Worm (Caenorhabditis elegans) whole organism, L2 larva: ENCODE results near the gene clec-221.

Experiments
- C34F6.9 ChIP-seq: fragments of 150-350 bp; optimal IDR thresholded peaks from 2 replicates; lab custom pipeline; 2014; ENCODE audit warnings: missing biosample characterization, missing genetic modification characterization
- F13H6.1 ChIP-seq: sonication (generic microtip); optimal IDR thresholded peaks from 2 replicates; lab custom pipeline; 2016; ENCODE audit warnings: missing genetic modification characterization, missing compliant biosample characterization
- R02D3.7 ChIP-seq: fragments of 150-350 bp; optimal IDR thresholded peaks from 2 replicates; lab custom pipeline; 2014; ENCODE audit warnings: missing biosample characterization, missing genetic modification characterization
- Y55F3AM.14 ChIP-seq: fragments of 200-800 bp; sonication (Bioruptor generic); optimal IDR thresholded peaks from 2 replicates; lab custom pipeline; 2018; ENCODE audit warnings: mild to moderate bottlenecking, missing genetic modification characterization, missing compliant biosample characterization
- ZK546.5 ChIP-seq: sonication (generic microtip); optimal IDR thresholded peaks from 2 replicates; lab custom pipeline; 2017; ENCODE audit warnings: missing biosample characterization, missing genetic modification characterization
- alr-1 ChIP-seq: fragments of 150-350 bp; optimal IDR thresholded peaks from 2 replicates; lab custom pipeline; 2014; ENCODE audit warnings: missing biosample characterization, missing genetic modification characterization
- aly-2 ChIP-seq: fragments of 150-350 bp; optimal IDR thresholded peaks from 2 replicates; lab custom pipeline; 2014; ENCODE audit warnings: missing biosample characterization, missing genetic modification characterization
- ama-1 ChIP-seq: fragments of 150-350 bp; optimal IDR thresholded peaks from 2 replicates; lab custom pipeline; 2018; ENCODE audit warnings: inconsistent platforms
- blmp-1 ChIP-seq: sonication (generic microtip); optimal IDR thresholded peaks from 2 replicates; lab custom pipeline; 2017; ENCODE audit warnings: missing genetic modification characterization, mild to moderate bottlenecking, missing compliant biosample characterization, antibody characterized with exemption, moderate library complexity; ENCODE audit not compliant: insufficient read depth
- ceh-16 ChIP-seq: fragments of 150-350 bp; optimal IDR thresholded peaks from 2 replicates; lab custom pipeline; 2014; ENCODE audit warnings: missing biosample characterization, missing genetic modification characterization
- ceh-82 ChIP-seq: fragments of 150-350 bp; optimal IDR thresholded peaks from 2 replicates; lab custom pipeline; 2014; ENCODE audit warnings: missing biosample characterization, missing genetic modification characterization
- crh-2 ChIP-seq: sonication (generic microtip); optimal IDR thresholded peaks from 2 replicates; lab custom pipeline; 2017; ENCODE audit warnings: missing biosample characterization, missing genetic modification characterization
- dmd-4 ChIP-seq: sonication (generic microtip); optimal IDR thresholded peaks from 2 replicates; lab custom pipeline; 2017; ENCODE audit warnings: missing biosample characterization, missing genetic modification characterization
- egl-27 ChIP-seq: sonication (generic microtip); optimal IDR thresholded peaks from 3 replicates; lab custom pipeline; 2017; ENCODE audit warnings: missing biosample characterization, missing genetic modification reagents, missing genetic modification characterization
- elt-1 ChIP-seq: fragments of 150-350 bp; optimal IDR thresholded peaks from 2 replicates; lab custom pipeline; 2014; ENCODE audit warnings: missing biosample characterization, missing genetic modification characterization
- elt-3 ChIP-seq: sonication (generic microtip); optimal IDR thresholded peaks from 2 replicates; lab custom pipeline; 2017; ENCODE audit warnings: missing biosample characterization, missing genetic modification characterization
- fos-1 ChIP-seq: fragments of 150-350 bp; optimal IDR thresholded peaks from 2 replicates; lab custom pipeline; 2014; ENCODE audit warnings: missing biosample characterization, missing genetic modification characterization
- gmeb-1 ChIP-seq: fragments of 150-350 bp; optimal IDR thresholded peaks from 2 replicates; lab custom pipeline; 2014; ENCODE audit warnings: missing biosample characterization, missing genetic modification characterization
- lin-11 ChIP-seq: fragments of 150-350 bp; sonication (generic microtip); optimal IDR thresholded peaks from 2 replicates; lab custom pipeline; 2014; ENCODE audit warnings: missing biosample characterization, missing genetic modification characterization, inconsistent platforms, mixed read lengths
- lin-13 ChIP-seq: fragments of 150-350 bp; optimal IDR thresholded peaks from 2 replicates; lab custom pipeline; 2014; ENCODE audit warnings: missing biosample characterization, missing genetic modification reagents, missing genetic modification characterization
- lin-39 ChIP-seq: fragments of 150-350 bp; optimal IDR thresholded peaks from 2 replicates; lab custom pipeline; 2014; ENCODE audit warnings: missing biosample characterization, missing genetic modification reagents, missing genetic modification characterization
- lsy-2 ChIP-seq, 2 experiments: fragments of 150-350 bp in 1 of 2; sonication (generic microtip) in 1 of 2; optimal IDR thresholded peaks; 2 replicates each; lab custom pipeline; 2014 to 2017; ENCODE audit warnings: missing biosample characterization in 2 of 2, missing genetic modification characterization in 2 of 2
- mab-5 ChIP-seq: fragments of 150-350 bp; optimal IDR thresholded peaks from 2 replicates; lab custom pipeline; 2014; ENCODE audit warnings: missing biosample characterization, missing genetic modification characterization
- mbf-1 ChIP-seq: sonication (generic microtip); optimal IDR thresholded peaks from 2 replicates; lab custom pipeline; 2017; ENCODE audit warnings: missing biosample characterization, missing genetic modification characterization
- mdl-1 ChIP-seq, 2 experiments: fragments of 150-350 bp in 1 of 2; sonication (generic microtip) in 1 of 2; optimal IDR thresholded peaks; 2 replicates each; lab custom pipeline; 2017; ENCODE audit warnings: missing biosample characterization in 2 of 2, missing genetic modification characterization in 2 of 2
- nhr-10 ChIP-seq: sonication (generic microtip); optimal IDR thresholded peaks from 2 replicates; lab custom pipeline; 2017; ENCODE audit warnings: missing biosample characterization, missing genetic modification characterization
- nhr-11 ChIP-seq: fragments of 150-350 bp; optimal IDR thresholded peaks from 2 replicates; lab custom pipeline; 2014; ENCODE audit warnings: missing biosample characterization, missing genetic modification characterization
- nhr-12 ChIP-seq: fragments of 150-350 bp; optimal IDR thresholded peaks from 2 replicates; lab custom pipeline; 2014; ENCODE audit warnings: missing biosample characterization, missing genetic modification characterization
- nhr-129 ChIP-seq: fragments of 150-350 bp; optimal IDR thresholded peaks from 2 replicates; lab custom pipeline; 2014; ENCODE audit warnings: missing biosample characterization, missing genetic modification characterization
- nhr-21 ChIP-seq: fragments of 150-350 bp; optimal IDR thresholded peaks from 2 replicates; lab custom pipeline; 2014; ENCODE audit warnings: missing biosample characterization, missing genetic modification characterization
- nhr-23 ChIP-seq: fragments of 150-350 bp; optimal IDR thresholded peaks from 2 replicates; lab custom pipeline; 2014; ENCODE audit warnings: missing biosample characterization, missing genetic modification reagents, missing genetic modification characterization
- nhr-237 ChIP-seq: fragments of 150-350 bp; optimal IDR thresholded peaks from 2 replicates; lab custom pipeline; 2014; ENCODE audit warnings: missing biosample characterization, missing genetic modification characterization
- nhr-25 ChIP-seq: fragments of 150-350 bp; sonication (generic microtip); optimal IDR thresholded peaks from 3 replicates; lab custom pipeline; 2014; ENCODE audit warnings: missing biosample characterization, missing genetic modification characterization
- nhr-6 ChIP-seq: fragments of 150-350 bp; optimal IDR thresholded peaks from 2 replicates; lab custom pipeline; 2014; ENCODE audit warnings: missing biosample characterization, missing genetic modification characterization
- nhr-77 ChIP-seq: fragments of 150-350 bp; optimal IDR thresholded peaks from 2 replicates; lab custom pipeline; 2014; ENCODE audit warnings: missing biosample characterization, missing genetic modification characterization
- peb-1 ChIP-seq: fragments of 150-350 bp; optimal IDR thresholded peaks from 2 replicates; lab custom pipeline; 2014; ENCODE audit warnings: missing biosample characterization, missing genetic modification characterization
- sem-4 ChIP-seq: fragments of 150-350 bp; optimal IDR thresholded peaks from 2 replicates; lab custom pipeline; 2014; ENCODE audit warnings: missing biosample characterization, missing genetic modification reagents, missing genetic modification characterization
- skn-1 ChIP-seq: sonication (generic microtip); optimal IDR thresholded peaks from 2 replicates; lab custom pipeline; 2017; ENCODE audit warnings: missing biosample characterization, missing genetic modification characterization
- sma-3 ChIP-seq: sonication (generic microtip); optimal IDR thresholded peaks from 2 replicates; lab custom pipeline; 2016; ENCODE audit warnings: missing genetic modification reagents, missing genetic modification characterization, missing compliant biosample characterization
- sma-9 ChIP-seq, 2 experiments: fragments of 150-350 bp in 1 of 2; sonication (generic microtip) in 1 of 2; optimal IDR thresholded peaks; 2 replicates each; lab custom pipeline; 2014 to 2016; ENCODE audit warnings: missing genetic modification characterization in 2 of 2, mild to moderate bottlenecking in 1 of 2, missing biosample characterization in 1 of 2, missing compliant biosample characterization in 1 of 2, missing genetic modification reagents in 1 of 2, moderate library complexity in 1 of 2
- snpc-4 ChIP-seq: fragments of 150-350 bp; optimal IDR thresholded peaks from 2 replicates; lab custom pipeline; 2014; ENCODE audit warnings: missing biosample characterization, missing genetic modification characterization
- unc-39 ChIP-seq: fragments of 150-350 bp; optimal IDR thresholded peaks from 2 replicates; lab custom pipeline; 2014; ENCODE audit warnings: missing biosample characterization, missing genetic modification characterization
- unc-55 ChIP-seq: fragments of 150-350 bp; sonication (generic microtip); optimal IDR thresholded peaks from 3 replicates; lab custom pipeline; 2014; ENCODE audit warnings: missing biosample characterization, missing genetic modification reagents, missing genetic modification characterization
- unc-62 ChIP-seq: fragments of 150-350 bp; optimal IDR thresholded peaks from 2 replicates; lab custom pipeline; 2014; ENCODE audit warnings: missing biosample characterization, missing genetic modification reagents, missing genetic modification characterization
- zag-1 ChIP-seq: fragments of 150-350 bp; optimal IDR thresholded peaks from 2 replicates; lab custom pipeline; 2014; ENCODE audit warnings: missing biosample characterization, missing genetic modification characterization
- ztf-1 ChIP-seq: fragments of 200-800 bp; sonication (Bioruptor generic); conservative IDR thresholded peaks from 2 replicates; pipeline ENCODE4 v1.3.6; 2022; ENCODE audit warnings: missing genetic modification characterization, missing compliant biosample characterization
- ztf-11 ChIP-seq: sonication (generic microtip); optimal IDR thresholded peaks from 2 replicates; lab custom pipeline; 2017; ENCODE audit warnings: missing biosample characterization, missing genetic modification characterization
- ztf-4 ChIP-seq: fragments of 150-350 bp; optimal IDR thresholded peaks from 2 replicates; lab custom pipeline; 2014; ENCODE audit warnings: missing biosample characterization, missing genetic modification characterization

Gene clec-221

DNA sequence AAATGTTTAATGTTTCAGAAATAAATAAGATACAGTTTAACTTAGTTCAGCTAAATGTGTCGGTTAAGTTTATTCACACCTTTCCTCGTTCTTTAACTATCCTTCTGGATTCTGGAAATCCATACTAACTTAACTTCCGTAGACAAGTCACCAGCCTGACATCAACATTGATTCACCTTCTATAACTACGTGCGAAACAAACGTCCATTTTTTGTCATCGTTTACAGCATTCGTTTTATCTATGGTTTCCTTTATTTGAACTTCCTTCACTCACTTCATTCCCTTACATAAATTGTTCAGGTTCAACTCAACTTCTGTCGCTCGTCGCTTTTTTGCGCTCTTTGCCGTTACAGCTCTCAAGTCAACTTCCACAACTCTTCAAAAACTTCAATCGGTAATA is 13.1 kb downstream of the clec-221 start, which contains the start of gene F17C11.26:
Gene F17C11.26, plus strand, starts transcription at position 301 of the 400 bp plus-strand sequence.
- no peak for TF ChIP-seq sma-3 (GFP tag; lab: Kevin White, UChicago)
- no peak for TF ChIP-seq elt-3 (tag; lab: Kevin White, UChicago)
- no peak for TF ChIP-seq ama-1 (lab: Kevin White, UChicago)
- no peak for TF ChIP-seq gmeb-1 (tag; lab: Kevin White, UChicago)
- no peak for TF ChIP-seq nhr-77 (tag; lab: Kevin White, UChicago)
- no peak for TF ChIP-seq unc-39 (tag; lab: Kevin White, UChicago)
- TF ChIP-seq mab-5 (tag; lab: Kevin White, UChicago), result no peak
- no peak for TF ChIP-seq dmd-4 (tag; lab: Kevin White, UChicago)
- TF ChIP-seq ceh-16 (tag; lab: Kevin White, UChicago), result no peak
- TF ChIP-seq ztf-4 (tag; lab: Kevin White, UChicago), result no peak
- no peak for TF ChIP-seq F13H6.1 (tag; lab: Kevin White, UChicago)
- no peak for TF ChIP-seq ceh-82
- no peak for TF ChIP-seq mbf-1
- TF ChIP-seq lsy-2 (tag; optimal IDR thresholded peaks at IDR 0.05; lab: Kevin White, UChicago), result no peak
- no peak for TF ChIP-seq nhr-129 (tag; lab: Kevin White, UChicago)

DNA sequence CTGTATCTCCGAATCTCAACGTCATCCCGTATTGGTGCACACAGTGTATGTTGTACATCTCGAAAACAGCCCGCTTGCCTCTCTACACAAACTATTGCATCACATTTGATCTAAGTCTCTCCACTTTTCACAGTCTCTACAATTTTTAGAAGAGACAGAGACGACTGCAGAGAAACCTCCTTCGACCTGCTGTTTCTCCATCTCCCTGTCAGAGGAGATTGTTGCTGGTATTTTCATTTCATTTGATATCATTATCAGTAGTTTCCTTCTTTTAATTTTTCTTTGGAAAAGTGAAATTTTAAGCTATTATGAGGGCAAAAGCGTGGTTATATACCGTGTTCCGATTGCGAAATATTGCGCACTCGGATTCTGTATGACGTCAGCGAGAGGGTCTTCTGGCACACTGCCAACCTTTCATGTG is 13.7 kb downstream of the clec-221 start:
- TF ChIP-seq mbf-1, result no peak
- TF ChIP-seq blmp-1 (tag; lab: Kevin White, UChicago), result peak; percentile 71
- TF ChIP-seq nhr-237 (tag; lab: Kevin White, UChicago), result no peak
- TF ChIP-seq nhr-23 (tag; lab: Kevin White, UChicago), result no peak
- TF ChIP-seq ztf-11, result no peak
- peak; percentile 45 for TF ChIP-seq nhr-25
- TF ChIP-seq crh-2 (tag; lab: Kevin White, UChicago), result peak; percentile 81
- TF ChIP-seq skn-1 (tag; lab: Kevin White, UChicago), result peak; percentile 75
- no peak for TF ChIP-seq ceh-82
- no peak for TF ChIP-seq sem-4
- TF ChIP-seq aly-2, result no peak
- TF ChIP-seq nhr-21 (tag; lab: Kevin White, UChicago), result peak; percentile 56
- TF ChIP-seq R02D3.7 (tag; lab: Kevin White, UChicago), result no peak
- TF ChIP-seq nhr-77 (tag; lab: Kevin White, UChicago), result no peak
- no peak for TF ChIP-seq ceh-16 (tag; lab: Kevin White, UChicago)
- peak in 1 of 2 experiments; percentile 65 for TF ChIP-seq lsy-2 (tag; optimal IDR thresholded peaks at IDR 0.05; lab: Kevin White, UChicago)
- TF ChIP-seq dmd-4 (tag; lab: Kevin White, UChicago), result no peak
- peak; percentile 62 for TF ChIP-seq gmeb-1 (tag; lab: Kevin White, UChicago)
- TF ChIP-seq alr-1 (tag; lab: Kevin White, UChicago), result no peak
- TF ChIP-seq ztf-1 (GFP tag; lab: Robert Waterston, UW), result no peak
- TF ChIP-seq elt-3 (tag; lab: Kevin White, UChicago), result no peak
- TF ChIP-seq snpc-4 (tag; lab: Kevin White, UChicago), result no peak
- TF ChIP-seq ZK546.5 (tag; lab: Kevin White, UChicago), result no peak
- peak; percentile 75 for TF ChIP-seq egl-27 (tag; lab: Kevin White, UChicago)
- TF ChIP-seq nhr-12 (tag; lab: Kevin White, UChicago), result no peak
- TF ChIP-seq lin-13 (GFP tag; lab: Kevin White, UChicago), result peak; percentile 39
- TF ChIP-seq Y55F3AM.14 (GFP tag; lab: Kevin White, UChicago), result peak; percentile 77
- TF ChIP-seq ama-1 (lab: Kevin White, UChicago), result peak; percentile 34
- no peak for TF ChIP-seq elt-1 (tag; lab: Kevin White, UChicago)
- TF ChIP-seq nhr-10 (tag; lab: Kevin White, UChicago), result no peak
- TF ChIP-seq ztf-4 (tag; lab: Kevin White, UChicago), result peak; percentile 48
- peak; percentile 27 for TF ChIP-seq zag-1 (tag; lab: Kevin White, UChicago)
- TF ChIP-seq peb-1 (tag; lab: Kevin White, UChicago), result no peak
- TF ChIP-seq nhr-11 (tag; lab: Kevin White, UChicago), result no peak
- peak; percentile 72 for TF ChIP-seq sma-3 (GFP tag; lab: Kevin White, UChicago)
- no peak for TF ChIP-seq unc-39 (tag; lab: Kevin White, UChicago)
- TF ChIP-seq mdl-1 (tag; optimal IDR thresholded peaks at IDR 0.05; lab: Kevin White, UChicago), result peak in 1 of 2 experiments; percentile 24
- TF ChIP-seq C34F6.9 (tag; lab: Kevin White, UChicago), result peak; percentile 75
- peak; percentile 67 for TF ChIP-seq sma-9 (GFP tag; optimal IDR thresholded peaks at IDR 0.05; lab: Kevin White, UChicago)
- no peak for TF ChIP-seq sma-9 (tag; optimal IDR thresholded peaks at IDR 0.05; lab: Kevin White, UChicago)
- peak; percentile 59 for TF ChIP-seq unc-55 (GFP tag; lab: Kevin White, UChicago)
- TF ChIP-seq lin-11, result no peak
- no peak for TF ChIP-seq unc-62
- TF ChIP-seq lin-39 (tag; lab: Kevin White, UChicago), result no peak
- TF ChIP-seq nhr-129 (tag; lab: Kevin White, UChicago), result peak; percentile 100
- no peak for TF ChIP-seq mab-5 (tag; lab: Kevin White, UChicago)
- TF ChIP-seq F13H6.1 (tag; lab: Kevin White, UChicago), result peak; percentile 77
- TF ChIP-seq fos-1 (tag; lab: Kevin White, UChicago), result peak; percentile 74
- no peak for TF ChIP-seq nhr-6 (tag; lab: Kevin White, UChicago)
